Worm (Caenorhabditis elegans): ENCODE measurements around the gene nhr-32.

DNA sequence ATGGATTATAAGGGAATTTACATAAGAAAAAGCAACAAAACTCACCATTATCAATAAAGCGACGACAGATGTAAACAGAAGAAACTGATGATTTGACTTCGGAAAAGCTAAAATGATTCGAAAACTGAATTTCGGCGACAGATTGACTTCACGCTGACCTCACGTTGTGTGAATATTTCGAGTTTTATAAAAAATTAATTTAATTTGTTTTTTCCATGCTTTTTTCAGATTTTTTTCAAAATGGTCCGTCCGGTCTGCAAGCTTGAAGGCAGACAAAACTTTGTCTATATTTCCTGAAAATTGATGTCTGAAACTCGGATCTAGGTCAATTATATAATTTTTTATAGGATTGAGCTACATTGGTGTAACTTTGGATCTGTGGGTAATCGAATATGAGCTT, 9.5 kb upstream of the nhr-32 start, which contains the start of gene K08H2.5:
- TF ChIP-seq ztf-11 (tag; optimal IDR thresholded peaks at IDR 0.05): no peak
- TF ChIP-seq unc-62 (GFP tag; optimal IDR thresholded peaks at IDR 0.05): no peak
- no peak for TF ChIP-seq pqm-1 (tag; optimal IDR thresholded peaks at IDR 0.05)
- no peak for TF ChIP-seq nfya-1 (tag; optimal IDR thresholded peaks at IDR 0.05; ENCODE audit: insufficient read depth)
- no peak for TF ChIP-seq elt-1 (tag; optimal IDR thresholded peaks at IDR 0.05)
